Worm (Caenorhabditis elegans) whole organism, midembryonic: ENCODE measurements around the gene mig-10.

Source experiments
- T22C8.4 ChIP-seq: fragments of 200-800 bp; sonication (Bioruptor generic); IDR thresholded peaks from 2 replicates; pipeline ENCODE4 v1.3.6; 2022; ENCODE audit warnings: missing genetic modification characterization, missing compliant biosample characterization
- cog-1 ChIP-seq: sonication (generic microtip); optimal IDR thresholded peaks from 2 replicates; lab custom pipeline; 2016; ENCODE audit warnings: missing genetic modification characterization, missing compliant biosample characterization
- ref-1 ChIP-seq: fragments of 200-800 bp; sonication (Bioruptor generic); conservative IDR thresholded peaks from 2 replicates; pipeline ENCODE4 v1.3.6; 2022; ENCODE audit warnings: missing genetic modification reagents, missing genetic modification characterization, missing compliant biosample characterization
- tab-1 ChIP-seq: fragments of 200-800 bp; sonication (Bioruptor generic); IDR thresholded peaks from 2 replicates; pipeline ENCODE4 v1.3.6; 2022; ENCODE audit warnings: missing genetic modification characterization, missing compliant biosample characterization
- ztf-23 ChIP-seq: fragments of 200-800 bp; sonication (Bioruptor generic); IDR thresholded peaks from 2 replicates; pipeline ENCODE4 v1.3.6; 2022; ENCODE audit warnings: missing genetic modification reagents, missing genetic modification characterization, missing compliant biosample characterization

- TF ChIP-seq cog-1 (tag; lab: Kevin White, UChicago) (no peak), T22C8.4 (GFP tag; lab: Robert Waterston, UW) (no peak), ref-1 (GFP tag; lab: Robert Waterston, UW) (no peak), tab-1 (GFP tag; lab: Robert Waterston, UW) (no peak), ztf-23 (no peak)
Observed at ce11 chrIII:8244052-8244451, 34.8 kb upstream of the mig-10 start, which contains the start of the genes pbs-6 and cids-1.
